Worm (Caenorhabditis elegans): ENCODE results near the gene rab-28.
A peak's percentile ranks its signal among the peaks of the same experiment; 100 is the strongest.

Gene rab-28

ce11 chrIV:9196755-9197154 is 47.1 kb downstream of the rab-28 start:
- TF ChIP-seq ceh-16 (tag; optimal IDR thresholded peaks at IDR 0.05) (no peak), nhr-237 (tag; optimal IDR thresholded peaks at IDR 0.05) (no peak), ama-1 (optimal IDR thresholded peaks at IDR 0.05) (no peak), elt-3 (tag; optimal IDR thresholded peaks at IDR 0.05) (no peak), Y55F3AM.14 (GFP tag; optimal IDR thresholded peaks at IDR 0.05) (peak; percentile 15), peb-1 (tag; optimal IDR thresholded peaks at IDR 0.05) (no peak), lin-11 (tag; optimal IDR thresholded peaks at IDR 0.05) (peak; percentile 32), ztf-11 (tag; optimal IDR thresholded peaks at IDR 0.05) (no peak), lsy-2 (tag; optimal IDR thresholded peaks at IDR 0.05) (peak in 1 of 2 experiments; percentile 43), nhr-6 (tag; optimal IDR thresholded peaks at IDR 0.05) (peak; percentile 19), ZK546.5 (tag; optimal IDR thresholded peaks at IDR 0.05) (no peak), fos-1 (tag; optimal IDR thresholded peaks at IDR 0.05) (peak; percentile 72), ztf-4 (tag; optimal IDR thresholded peaks at IDR 0.05) (no peak), unc-55 (GFP tag; optimal IDR thresholded peaks at IDR 0.05) (peak; percentile 82), nhr-12 (tag; optimal IDR thresholded peaks at IDR 0.05) (no peak), crh-2 (tag; optimal IDR thresholded peaks at IDR 0.05) (peak; percentile 52), lin-13 (GFP tag; optimal IDR thresholded peaks at IDR 0.05) (peak; percentile 10), blmp-1 (tag; optimal IDR thresholded peaks at IDR 0.05; ENCODE audit: insufficient read depth) (peak; percentile 27), sem-4 (tag; optimal IDR thresholded peaks at IDR 0.05) (peak; percentile 21), nhr-129 (tag; optimal IDR thresholded peaks at IDR 0.05) (peak; percentile 90), nhr-11 (tag; optimal IDR thresholded peaks at IDR 0.05) (no peak), zag-1 (tag; optimal IDR thresholded peaks at IDR 0.05) (peak; percentile 82), ceh-82 (tag; optimal IDR thresholded peaks at IDR 0.05) (peak; percentile 77), nhr-25 (tag; optimal IDR thresholded peaks at IDR 0.05) (no peak), mab-5 (tag; optimal IDR thresholded peaks at IDR 0.05) (peak; percentile 19), gmeb-1 (tag; optimal IDR thresholded peaks at IDR 0.05) (no peak), unc-62 (GFP tag; optimal IDR thresholded peaks at IDR 0.05) (no peak), egl-27 (tag; optimal IDR thresholded peaks at IDR 0.05) (peak; percentile 57), elt-1 (tag; optimal IDR thresholded peaks at IDR 0.05) (no peak), nhr-77 (tag; optimal IDR thresholded peaks at IDR 0.05) (no peak), nhr-10 (tag; optimal IDR thresholded peaks at IDR 0.05) (no peak), ztf-1 (GFP tag; conservative IDR thresholded peaks at IDR 0.05) (no peak), mdl-1 (tag; optimal IDR thresholded peaks at IDR 0.05) (peak; percentile 48 to 54), sma-3 (GFP tag; optimal IDR thresholded peaks at IDR 0.05) (no peak), aly-2 (tag; optimal IDR thresholded peaks at IDR 0.05) (no peak), mbf-1 (tag; optimal IDR thresholded peaks at IDR 0.05) (no peak), skn-1 (tag; optimal IDR thresholded peaks at IDR 0.05) (no peak), nhr-21 (tag; optimal IDR thresholded peaks at IDR 0.05) (no peak), R02D3.7 (tag; optimal IDR thresholded peaks at IDR 0.05) (no peak), sma-9 (GFP tag; optimal IDR thresholded peaks at IDR 0.05) (peak; percentile 92), sma-9 (tag; optimal IDR thresholded peaks at IDR 0.05) (no peak), F13H6.1 (tag; optimal IDR thresholded peaks at IDR 0.05) (peak; percentile 90), C34F6.9 (tag; optimal IDR thresholded peaks at IDR 0.05) (peak; percentile 73), snpc-4 (tag; optimal IDR thresholded peaks at IDR 0.05) (peak; percentile 56), lin-39 (tag; optimal IDR thresholded peaks at IDR 0.05) (no peak)

- TF ChIP-seq lsy-2 (tag; optimal IDR thresholded peaks at IDR 0.05), result peak in 1 of 2 experiments; percentile 66
These were observed 47.7 kb downstream of the rab-28 start for ce11 chrIV:9196023-9196636.
